Fruit fly (Drosophila melanogaster) whole organism, adult: ENCODE data around the gene Tnpo-SR.

Source experiments
- CG11617 ChIP-seq: fragments of 200-800 bp; sonication (Bioruptor generic); optimal IDR thresholded peaks from 2 replicates; lab custom pipeline; 2017; ENCODE audit warnings: mild to moderate bottlenecking, missing biosample characterization, missing genetic modification reagents, missing genetic modification characterization
- CG12768 ChIP-seq: fragments of 200-800 bp; sonication (Bioruptor generic); optimal IDR thresholded peaks from 2 replicates; lab custom pipeline; 2017; ENCODE audit warnings: missing biosample characterization, missing genetic modification characterization, mild to moderate bottlenecking, moderate library complexity, missing genetic modification reagents
- CG14711 ChIP-seq: fragments of 200-800 bp; sonication (Bioruptor generic); optimal IDR thresholded peaks from 2 replicates; lab custom pipeline; 2018; ENCODE audit warnings: missing biosample characterization, mild to moderate bottlenecking, missing genetic modification characterization, moderate library complexity
- CG1620 ChIP-seq: fragments of 200-800 bp; sonication (Bioruptor generic); optimal IDR thresholded peaks from 2 replicates; lab custom pipeline; 2016; ENCODE audit warnings: missing biosample characterization, missing genetic modification characterization
- CG33017 ChIP-seq: fragments of 200-800 bp; sonication (Bioruptor generic); optimal IDR thresholded peaks from 2 replicates; lab custom pipeline; 2018; ENCODE audit warnings: missing biosample characterization, mild to moderate bottlenecking, missing genetic modification characterization, moderate library complexity
- CG5204 ChIP-seq: fragments of 200-800 bp; sonication (Bioruptor generic); optimal IDR thresholded peaks from 2 replicates; lab custom pipeline; 2016; ENCODE audit warnings: missing biosample characterization, missing genetic modification characterization
- CG7045 ChIP-seq: fragments of 200-800 bp; sonication (Bioruptor generic); optimal IDR thresholded peaks from 2 replicates; lab custom pipeline; 2017; ENCODE audit warnings: missing biosample characterization, mild to moderate bottlenecking, missing genetic modification characterization
- CG7101 ChIP-seq: fragments of 200-800 bp; sonication (Bioruptor generic); optimal IDR thresholded peaks from 2 replicates; lab custom pipeline; 2018; ENCODE audit warnings: missing biosample characterization, mild to moderate bottlenecking, missing genetic modification characterization, moderate library complexity
- Clk ChIP-seq: fragments of 200-800 bp; sonication (Bioruptor generic); optimal IDR thresholded peaks from 2 replicates; lab custom pipeline; 2017; ENCODE audit warnings: missing biosample characterization, missing genetic modification characterization
- Crg-1 ChIP-seq: fragments of 200-800 bp; sonication (Bioruptor generic); optimal IDR thresholded peaks from 2 replicates; lab custom pipeline; 2016; ENCODE audit warnings: missing biosample characterization, missing genetic modification characterization
- Hr96 ChIP-seq: fragments of 200-800 bp; sonication (Bioruptor generic); optimal IDR thresholded peaks from 2 replicates; lab custom pipeline; 2016; ENCODE audit warnings: missing biosample characterization, missing genetic modification characterization
- Mnt ChIP-seq: fragments of 200-800 bp; sonication (Bioruptor generic); optimal IDR thresholded peaks from 2 replicates; lab custom pipeline; 2016; ENCODE audit warnings: missing biosample characterization, mild to moderate bottlenecking, missing genetic modification characterization
- bab1 ChIP-seq: fragments of 200-800 bp; sonication (Bioruptor generic); optimal IDR thresholded peaks from 3 replicates; lab custom pipeline; 2019; ENCODE audit warnings: missing biosample characterization, mild to moderate bottlenecking, missing genetic modification characterization, moderate library complexity
- cic ChIP-seq: fragments of 200-800 bp; sonication (Bioruptor generic); optimal IDR thresholded peaks from 2 replicates; lab custom pipeline; 2017; ENCODE audit warnings: missing biosample characterization, mild to moderate bottlenecking, missing genetic modification characterization, moderate library complexity
- cnc ChIP-seq, 2 experiments: fragments of >200 bp; optimal IDR thresholded peaks; 2 replicates each; lab custom pipeline; 2017
- kay ChIP-seq: fragments of 200-800 bp; sonication (Bioruptor generic); peaks from one replicate; lab custom pipeline; 2016; ENCODE audit warnings: missing biosample characterization, missing genetic modification characterization, borderline replicate concordance
- ovo ChIP-seq: fragments of 200-800 bp; sonication (Bioruptor generic); optimal IDR thresholded peaks from 2 replicates; lab custom pipeline; 2016; ENCODE audit warnings: missing biosample characterization, missing genetic modification characterization
- pad ChIP-seq: fragments of 200-800 bp; sonication (Bioruptor generic); optimal IDR thresholded peaks from 3 replicates; lab custom pipeline; 2017; ENCODE audit warnings: missing biosample characterization, missing genetic modification characterization, mild to moderate bottlenecking, moderate library complexity, missing genetic modification reagents
- tj ChIP-seq: fragments of 200-800 bp; sonication (Bioruptor generic); optimal IDR thresholded peaks from 3 replicates; lab custom pipeline; 2017; ENCODE audit warnings: missing biosample characterization, mild to moderate bottlenecking, missing genetic modification characterization, moderate library complexity
- toe ChIP-seq: fragments of 200-800 bp; sonication (Bioruptor generic); optimal IDR thresholded peaks from 2 replicates; lab custom pipeline; 2016; ENCODE audit warnings: missing biosample characterization, missing genetic modification characterization

The Tnpo-SR gene

DNA sequence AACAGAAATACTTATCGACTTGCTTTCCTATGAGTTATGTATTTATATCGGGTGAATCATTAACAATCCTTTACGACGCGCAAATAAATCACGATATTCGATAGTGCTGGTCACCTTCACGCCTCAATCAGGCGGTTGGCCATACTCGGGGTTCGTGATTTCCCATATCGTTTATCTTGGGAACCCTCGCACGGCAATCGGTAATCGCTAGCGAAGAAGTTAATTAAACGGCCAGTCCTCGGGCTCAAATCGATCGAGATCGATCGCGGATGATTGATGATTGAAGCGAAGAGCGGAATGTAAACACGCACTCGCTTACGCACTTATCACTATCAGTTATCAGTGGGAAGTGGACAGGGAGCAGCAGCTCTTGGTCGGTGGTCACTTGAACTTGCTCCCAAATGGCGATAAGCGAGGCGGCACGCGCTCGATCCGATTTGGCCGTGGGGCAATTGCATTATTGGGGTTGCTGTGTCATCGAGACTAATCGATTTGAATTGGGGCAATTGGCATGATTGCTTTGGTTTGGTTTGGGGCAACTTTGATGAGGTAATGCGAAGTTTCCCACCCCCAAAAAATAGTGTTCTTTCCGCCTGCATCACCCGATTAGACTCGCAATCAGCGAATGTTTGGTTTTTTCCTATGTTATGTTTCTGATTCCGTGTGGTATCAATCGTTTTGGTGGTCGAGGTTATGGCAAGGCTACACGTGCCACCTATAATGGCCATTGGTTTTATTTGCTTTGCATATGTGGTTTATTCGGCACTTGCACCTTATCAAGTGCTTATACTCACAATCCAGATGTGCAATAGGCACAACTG is 41.4 kb downstream of the Tnpo-SR start:
- TF ChIP-seq toe (GFP tag; lab: Kevin White, UChicago) (no peak), CG1620 (GFP tag; lab: Kevin White, UChicago) (no peak), ovo (GFP tag; lab: Kevin White, UChicago) (no peak), CG7101 (tag; lab: Kevin White, UChicago) (no peak), CG14711 (tag; lab: Kevin White, UChicago) (no peak), Mnt (GFP tag; lab: Kevin White, UChicago) (no peak), Crg-1 (GFP tag; lab: Kevin White, UChicago) (no peak), tj (GFP tag; lab: Kevin White, UChicago) (no peak), Hr96 (GFP tag; lab: Kevin White, UChicago) (no peak), cic (no peak), bab1 (GFP tag; lab: Kevin White, UChicago) (no peak), CG11617 (GFP tag; lab: Kevin White, UChicago) (no peak), CG33017 (no peak), pad (GFP tag; lab: Kevin White, UChicago) (no peak), kay (GFP tag; lab: Kevin White, UChicago) (no peak), CG12768 (no peak), CG7045 (GFP tag; lab: Kevin White, UChicago) (no peak)

DNA sequence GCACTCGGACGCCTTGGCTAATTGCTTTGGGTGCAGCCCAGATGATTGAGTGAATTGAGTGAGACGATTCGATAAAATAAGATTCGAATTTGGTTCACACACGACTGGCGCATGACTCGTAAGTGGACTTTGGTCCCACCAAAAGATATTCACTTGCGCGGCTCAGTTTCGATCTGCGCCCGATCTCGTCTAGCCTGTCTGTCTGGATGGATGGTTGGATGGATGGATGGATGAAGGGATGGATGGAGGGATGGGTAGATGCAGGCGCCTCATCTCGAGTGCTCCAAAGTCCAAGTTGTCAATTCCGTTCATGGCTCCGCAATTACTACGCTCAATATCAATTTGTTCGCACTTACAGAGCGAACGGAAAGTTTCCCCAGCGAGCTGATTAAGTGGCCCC is 42.8 kb downstream of the Tnpo-SR start:
- TF ChIP-seq CG7101 (tag; lab: Kevin White, UChicago), result no peak
- TF ChIP-seq CG11617 (GFP tag; lab: Kevin White, UChicago), result no peak
- TF ChIP-seq CG1620 (GFP tag; lab: Kevin White, UChicago), result no peak
- no peak for TF ChIP-seq CG33017
- TF ChIP-seq CG5204, result no peak
- TF ChIP-seq Mnt (GFP tag; lab: Kevin White, UChicago), result no peak
- TF ChIP-seq cic, result no peak
- TF ChIP-seq CG7045 (GFP tag; lab: Kevin White, UChicago), result no peak
- no peak for TF ChIP-seq ovo (GFP tag; lab: Kevin White, UChicago)
- TF ChIP-seq CG14711 (tag; lab: Kevin White, UChicago), result no peak
- no peak for TF ChIP-seq Clk (GFP tag; lab: Kevin White, UChicago)
- TF ChIP-seq toe (GFP tag; lab: Kevin White, UChicago), result no peak
- no peak for TF ChIP-seq kay (GFP tag; lab: Kevin White, UChicago)

DNA sequence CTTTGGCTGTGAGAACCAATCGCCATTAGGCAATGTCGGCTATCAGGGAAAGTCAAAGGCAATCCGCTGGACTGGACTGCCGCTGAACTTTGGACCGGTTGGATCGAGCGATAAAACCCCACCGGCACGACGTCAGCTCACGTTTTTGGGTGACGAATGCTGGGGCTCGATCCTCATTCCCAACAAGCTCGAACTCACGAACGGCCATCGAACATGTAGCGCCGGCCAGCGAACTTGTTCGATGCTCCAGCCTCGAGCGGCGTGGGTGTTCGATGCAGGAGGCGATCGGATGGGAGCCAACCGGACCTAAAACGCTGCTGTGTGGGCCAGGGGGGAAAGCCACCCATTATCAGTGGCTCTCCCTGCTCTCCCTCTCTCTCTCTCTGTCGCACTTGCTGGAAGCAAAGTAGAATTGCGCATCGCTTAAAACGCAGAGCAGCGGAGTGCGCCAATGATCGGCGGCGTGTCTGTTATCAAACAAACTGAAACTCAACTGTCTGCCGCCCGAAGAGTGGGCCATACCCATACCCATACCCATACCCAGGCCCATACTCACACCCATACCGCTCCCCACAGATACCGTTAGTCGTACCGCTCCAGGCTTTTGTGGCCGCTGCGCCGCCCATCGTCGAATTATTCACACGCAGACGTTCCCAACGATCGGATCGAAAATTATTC is 45.0 kb downstream of the Tnpo-SR start, which contains the start of gene daw:
TSS of gene daw (plus strand) at position 628 of the 678 bp plus-strand sequence.
- TF ChIP-seq pad (GFP tag; lab: Kevin White, UChicago) (no peak), Crg-1 (GFP tag; lab: Kevin White, UChicago) (no peak), toe (GFP tag; lab: Kevin White, UChicago) (no peak), CG12768 (peak; percentile 42), cic (peak; percentile 7), CG14711 (tag; lab: Kevin White, UChicago) (no peak), kay (GFP tag; lab: Kevin White, UChicago) (peak; percentile 36), Clk (GFP tag; lab: Kevin White, UChicago) (no peak), Mnt (GFP tag; lab: Kevin White, UChicago) (peak; percentile 18)

DNA sequence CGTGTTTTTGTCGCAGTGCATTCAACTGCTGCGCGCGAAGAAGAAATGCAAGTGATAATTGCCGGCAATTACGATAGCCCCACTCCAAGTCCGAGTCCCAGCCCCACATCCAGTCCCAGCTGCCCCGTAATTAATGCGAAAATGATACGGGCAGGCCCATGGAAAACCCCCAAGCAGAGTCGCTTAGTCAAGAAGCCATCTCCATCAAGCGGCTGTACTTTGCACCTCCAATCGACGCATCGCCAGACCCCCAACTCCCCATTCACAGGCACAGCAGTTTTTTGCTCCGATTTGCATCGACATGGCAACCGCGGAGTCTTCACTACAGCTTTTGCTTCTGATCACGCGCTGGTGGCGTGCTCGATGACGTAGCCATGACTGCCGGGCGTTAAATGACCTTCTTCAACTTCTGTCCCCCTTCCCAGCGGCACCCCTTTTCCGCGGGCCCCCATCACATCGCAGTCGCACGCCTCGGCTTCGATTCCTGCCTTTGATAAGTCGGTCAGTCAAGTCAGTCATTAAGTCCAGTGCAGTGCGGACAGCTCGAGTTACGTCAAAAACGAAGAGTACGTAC is 46.6 kb downstream of the Tnpo-SR start:
- TF ChIP-seq CG11617 (GFP tag; lab: Kevin White, UChicago), result no peak
- TF ChIP-seq bab1 (GFP tag; lab: Kevin White, UChicago), result no peak

DNA sequence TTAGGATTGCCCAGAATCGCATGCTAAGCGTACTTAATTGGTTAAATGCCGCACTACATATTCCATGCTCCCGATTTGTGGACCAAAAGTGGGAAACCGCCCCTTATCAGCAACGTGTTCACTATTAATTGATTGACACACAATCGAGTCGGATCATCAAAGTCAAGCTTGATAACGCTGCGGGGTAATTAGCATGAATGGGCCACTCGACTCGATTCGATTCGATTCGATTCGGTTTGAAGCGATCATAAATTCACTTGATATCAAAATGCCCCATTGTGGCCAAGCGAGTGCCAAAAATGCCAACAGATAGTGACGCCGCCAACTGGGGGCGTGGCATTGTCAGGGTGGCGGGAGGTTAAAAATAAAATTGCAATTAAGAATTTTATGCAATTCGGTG is 47.9 kb downstream of the Tnpo-SR start:
- TF ChIP-seq Crg-1 (GFP tag; lab: Kevin White, UChicago), result no peak
- no peak for TF ChIP-seq kay (GFP tag; lab: Kevin White, UChicago)
- no peak for TF ChIP-seq CG11617 (GFP tag; lab: Kevin White, UChicago)
- no peak for TF ChIP-seq Mnt (GFP tag; lab: Kevin White, UChicago)
- no peak for TF ChIP-seq tj (GFP tag; lab: Kevin White, UChicago)
- TF ChIP-seq CG7101 (tag; lab: Kevin White, UChicago), result no peak
- TF ChIP-seq CG33017, result no peak
- TF ChIP-seq CG1620 (GFP tag; lab: Kevin White, UChicago), result no peak
- TF ChIP-seq cic, result no peak
- TF ChIP-seq CG14711 (tag; lab: Kevin White, UChicago), result no peak
- TF ChIP-seq cnc (optimal IDR thresholded peaks at IDR 0.05; lab: Kevin White, UChicago), result no peak
- TF ChIP-seq toe (GFP tag; lab: Kevin White, UChicago), result no peak
- TF ChIP-seq CG7045 (GFP tag; lab: Kevin White, UChicago), result no peak
- TF ChIP-seq pad (GFP tag; lab: Kevin White, UChicago), result no peak
- TF ChIP-seq ovo (GFP tag; lab: Kevin White, UChicago), result no peak
